Worm (Caenorhabditis elegans) whole organism, L2 larva: ENCODE data around the gene lsm-8.

Source experiments
- ama-1 ChIP-seq: fragments of 150-350 bp; optimal IDR thresholded peaks from 2 replicates; lab custom pipeline; 2018; ENCODE audit warnings: inconsistent platforms
- ceh-82 ChIP-seq: fragments of 150-350 bp; optimal IDR thresholded peaks from 2 replicates; lab custom pipeline; 2014; ENCODE audit warnings: missing biosample characterization, missing genetic modification characterization
- elt-3 ChIP-seq: sonication (generic microtip); optimal IDR thresholded peaks from 2 replicates; lab custom pipeline; 2017; ENCODE audit warnings: missing biosample characterization, missing genetic modification characterization
- lin-13 ChIP-seq: fragments of 150-350 bp; optimal IDR thresholded peaks from 2 replicates; lab custom pipeline; 2014; ENCODE audit warnings: missing biosample characterization, missing genetic modification reagents, missing genetic modification characterization
- mdl-1 ChIP-seq, 2 experiments: fragments of 150-350 bp in 1 of 2; sonication (generic microtip) in 1 of 2; optimal IDR thresholded peaks; 2 replicates each; lab custom pipeline; 2017; ENCODE audit warnings: missing biosample characterization in 2 of 2, missing genetic modification characterization in 2 of 2
- nhr-23 ChIP-seq: fragments of 150-350 bp; optimal IDR thresholded peaks from 2 replicates; lab custom pipeline; 2014; ENCODE audit warnings: missing biosample characterization, missing genetic modification reagents, missing genetic modification characterization
- snpc-4 ChIP-seq: fragments of 150-350 bp; optimal IDR thresholded peaks from 2 replicates; lab custom pipeline; 2014; ENCODE audit warnings: missing biosample characterization, missing genetic modification characterization
- unc-39 ChIP-seq: fragments of 150-350 bp; optimal IDR thresholded peaks from 2 replicates; lab custom pipeline; 2014; ENCODE audit warnings: missing biosample characterization, missing genetic modification characterization
- zag-1 ChIP-seq: fragments of 150-350 bp; optimal IDR thresholded peaks from 2 replicates; lab custom pipeline; 2014; ENCODE audit warnings: missing biosample characterization, missing genetic modification characterization

- TF ChIP-seq zag-1 (tag; lab: Kevin White, UChicago): peak; percentile 41
- TF ChIP-seq nhr-23 (tag; lab: Kevin White, UChicago): no peak
- TF ChIP-seq ama-1: peak; percentile 23
- TF ChIP-seq ceh-82 (tag; lab: Kevin White, UChicago): peak; percentile 45
- no peak for TF ChIP-seq elt-3 (tag; lab: Kevin White, UChicago)
- TF ChIP-seq mdl-1 (tag; optimal IDR thresholded peaks at IDR 0.05; lab: Kevin White, UChicago): peak; percentile 98 to 99
- no peak for TF ChIP-seq unc-39 (tag; lab: Kevin White, UChicago)
- TF ChIP-seq lin-13 (GFP tag; lab: Kevin White, UChicago): peak; percentile 70
- peak; percentile 57 for TF ChIP-seq snpc-4 (tag; lab: Kevin White, UChicago)
These were observed 10.4 kb downstream of the lsm-8 start for ce11 chrIV:6336748-6337147.
